Fruit fly (Drosophila melanogaster) Kc167 (cell line): ENCODE data around the gene Uch-L5R.

Experiments
- Myc ChIP-seq: fragments of >200 bp; optimal IDR thresholded peaks from 2 replicates; lab custom pipeline; 2017; ENCODE audit warnings: missing external identifiers
- psq ChIP-seq: fragments of >200 bp; optimal IDR thresholded peaks from 2 replicates; lab custom pipeline; 2017; ENCODE audit warnings: missing external identifiers
- ttk ChIP-seq: sonication (Bioruptor generic); optimal IDR thresholded peaks from 2 replicates; lab custom pipeline; 2017; ENCODE audit warnings: missing external identifiers

dm6 chrX:12059495-12059894 lies 3.1 kb upstream of the Uch-L5R start, which contains the start of gene Muc11A:
- TF ChIP-seq psq (lab: Kevin White, UChicago) (no peak), ttk (lab: Kevin White, UChicago) (no peak), Myc (no peak)
